Worm (Caenorhabditis elegans): ENCODE measurements around the gene Y38H8A.4.

Y38H8A.4 gene

DNA sequence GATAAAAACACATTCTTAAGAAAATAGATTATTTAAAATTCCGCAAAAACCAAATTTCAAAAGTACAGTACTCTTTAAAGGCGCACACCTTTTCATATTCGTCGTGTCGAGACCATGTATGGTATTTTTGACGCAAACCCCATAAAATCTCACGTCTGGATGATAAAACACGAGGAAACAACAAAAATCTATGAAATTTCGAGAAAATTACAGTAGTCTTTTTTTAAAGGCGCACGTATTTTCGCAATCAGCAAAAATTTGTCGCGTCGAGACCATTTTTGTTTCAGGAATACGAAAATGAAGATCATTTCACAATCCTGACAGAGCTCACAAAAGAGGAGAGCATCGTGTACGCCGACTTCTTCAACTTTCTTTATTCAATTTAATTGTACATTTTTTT is 40.8 kb upstream of the Y38H8A.4 start:
- TF ChIP-seq snpc-1.2 (GFP tag; IDR thresholded peaks at IDR 0.05), result peak; percentile 53; the same call in 1 of the 2 replicates
- no peak for TF ChIP-seq tra-1 (GFP tag; IDR thresholded peaks at IDR 0.05)
- TF ChIP-seq tag-97 (GFP tag; IDR thresholded peaks at IDR 0.05), result no peak
- peak in 1 of 2 experiments; percentile 23 for TF ChIP-seq unc-62 (GFP tag; optimal IDR thresholded peaks at IDR 0.05 in 1 of 2)
- no peak for TF ChIP-seq unc-62 (tag; optimal IDR thresholded peaks at IDR 0.05)
- TF ChIP-seq nhr-111 (GFP tag; optimal IDR thresholded peaks at IDR 0.05), result no peak
- TF ChIP-seq Y5F2A.4 (GFP tag; optimal IDR thresholded peaks at IDR 0.05), result no peak
- TF ChIP-seq pha-4 (GFP tag; IDR thresholded peaks at IDR 0.05), result 0 out of 2 replicates have a peak, but pooled peaks have one; percentile 31
- no peak for TF ChIP-seq pha-4 (tag; optimal IDR thresholded peaks at IDR 0.05)
- no peak for TF ChIP-seq daf-16 (GFP tag; optimal IDR thresholded peaks at IDR 0.05)
- TF ChIP-seq daf-16 (tag; optimal IDR thresholded peaks at IDR 0.05), result peak; percentile 23
- TF ChIP-seq lin-39 (tag; optimal IDR thresholded peaks at IDR 0.05), result no peak
- peak; percentile 76 for TF ChIP-seq aha-1 (tag)
- no peak for TF ChIP-seq spr-1 (tag; optimal IDR thresholded peaks at IDR 0.05)
- TF ChIP-seq arid-1 (GFP tag; conservative IDR thresholded peaks at IDR 0.05), result 0 out of 2 replicates have a peak, but pooled peaks have one; percentile 16

DNA sequence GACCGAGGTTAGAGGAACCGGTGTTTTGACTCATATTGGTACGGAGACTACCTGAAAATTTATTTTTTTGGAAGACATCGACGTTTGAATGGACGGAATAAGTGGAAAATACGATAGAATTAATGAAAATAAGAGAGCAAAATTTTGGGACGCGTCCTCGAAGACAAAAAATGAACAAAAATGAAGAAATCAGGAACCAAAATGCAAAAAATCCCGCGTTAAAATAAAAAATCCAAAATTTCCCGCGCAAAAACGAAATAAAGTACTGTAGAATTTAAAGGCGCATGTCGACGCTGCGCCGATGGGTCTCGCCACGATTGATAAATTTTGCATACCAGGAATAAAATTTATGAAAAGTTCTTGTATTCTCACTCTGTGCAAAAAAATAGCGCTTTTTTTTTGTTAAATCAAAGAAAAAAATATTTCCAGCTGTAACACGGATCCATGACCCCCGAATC is 40.0 kb upstream of the Y38H8A.4 start, which contains the start of gene puf-3:
TSS of gene puf-3 (minus strand) at position 51 of the 458 bp plus-strand sequence.
- no peak for TF ChIP-seq hmg-1.1 (GFP tag; IDR thresholded peaks at IDR 0.05)
- TF ChIP-seq Y48G9A.11 (GFP tag; IDR thresholded peaks at IDR 0.05), result peak; percentile 46; the same call in 1 of the 2 replicates
- TF ChIP-seq snpc-1.2 (GFP tag; IDR thresholded peaks at IDR 0.05), result peak; percentile 94
- peak; percentile 86 for TF ChIP-seq F49E8.2 (tag; optimal IDR thresholded peaks at IDR 0.05; ENCODE audit: borderline replicate concordance)
- TF ChIP-seq lin-38 (GFP tag; IDR thresholded peaks at IDR 0.05), result peak; percentile 69
- peak; percentile 63 for TF ChIP-seq unc-130 (GFP tag; optimal IDR thresholded peaks at IDR 0.05)

DNA sequence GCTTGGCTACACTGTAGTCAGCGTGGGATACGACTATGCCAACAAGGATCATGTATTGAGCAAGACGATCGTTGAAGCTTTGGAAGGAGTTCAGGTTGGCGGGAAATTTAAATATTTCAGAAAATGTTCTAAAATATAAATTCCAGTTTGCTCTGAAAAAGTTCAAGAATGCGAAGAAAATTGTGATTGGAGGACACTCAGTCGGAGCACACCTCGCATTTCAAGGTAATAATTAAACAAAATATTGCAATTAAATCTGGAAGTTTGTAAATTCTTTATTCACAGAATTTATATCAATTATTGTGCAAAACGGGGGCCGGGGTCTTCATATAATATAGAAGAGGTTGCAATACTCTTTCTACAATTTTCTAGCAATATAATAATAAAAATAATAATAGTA is 37.9 kb upstream of the Y38H8A.4 start:
- TF ChIP-seq spr-1 (tag; optimal IDR thresholded peaks at IDR 0.05) (no peak), F26F4.8 (GFP tag; conservative IDR thresholded peaks at IDR 0.05) (no peak), lin-38 (GFP tag; IDR thresholded peaks at IDR 0.05) (peak; percentile 58; the same call in 1 of the 2 replicates), F49E8.2 (tag; optimal IDR thresholded peaks at IDR 0.05; ENCODE audit: borderline replicate concordance) (peak; percentile 10), nhr-41 (GFP tag; IDR thresholded peaks at IDR 0.05) (no peak), mxl-2 (GFP tag; conservative IDR thresholded peaks at IDR 0.05) (no peak), pqm-1 (tag; optimal IDR thresholded peaks at IDR 0.05) (no peak), zip-11 (GFP tag; IDR thresholded peaks at IDR 0.05) (no peak), egl-43 (GFP tag; IDR thresholded peaks at IDR 0.05) (no peak), saeg-2 (GFP tag; IDR thresholded peaks at IDR 0.05) (no peak), lin-39 (tag; optimal IDR thresholded peaks at IDR 0.05) (no peak), ceh-28 (tag; optimal IDR thresholded peaks at IDR 0.05) (no peak), hif-1 (tag; optimal IDR thresholded peaks at IDR 0.05) (no peak), attf-4 (tag; optimal IDR thresholded peaks at IDR 0.05) (no peak), cey-2 (tag; optimal IDR thresholded peaks at IDR 0.05; ENCODE audit: borderline replicate concordance, insufficient read depth) (no peak), Y5F2A.4 (GFP tag; optimal IDR thresholded peaks at IDR 0.05) (no peak), arid-1 (GFP tag; conservative IDR thresholded peaks at IDR 0.05) (no peak), skn-1 (tag; optimal IDR thresholded peaks at IDR 0.05) (no peak), daf-16 (GFP tag; optimal IDR thresholded peaks at IDR 0.05) (no peak), daf-16 (tag; optimal IDR thresholded peaks at IDR 0.05) (no peak), lim-7 (GFP tag; IDR thresholded peaks at IDR 0.05) (no peak), ceh-32 (tag; optimal IDR thresholded peaks at IDR 0.05; ENCODE audit: poor library complexity) (no peak), mxl-3 (GFP tag; optimal IDR thresholded peaks at IDR 0.05) (no peak), pha-4 (GFP tag; IDR thresholded peaks at IDR 0.05) (peak; percentile 31; the same call in 1 of the 2 replicates), pha-4 (tag; optimal IDR thresholded peaks at IDR 0.05) (no peak), snpc-4 (tag; optimal IDR thresholded peaks at IDR 0.05) (no peak), ctbp-1 (GFP tag; IDR thresholded peaks at IDR 0.05) (no peak), unc-130 (GFP tag; optimal IDR thresholded peaks at IDR 0.05) (peak; percentile 31), snpc-1.2 (GFP tag; IDR thresholded peaks at IDR 0.05) (peak; percentile 66; the same call in 1 of the 2 replicates), spr-3 (GFP tag; optimal IDR thresholded peaks at IDR 0.05) (no peak)
